Worm (Caenorhabditis elegans) whole organism, L1 larva: ENCODE results near the gene C06E4.1.

Experiments used
- elt-3 ChIP-seq, 6 experiments: fragments of 150-350 bp in 1 of 6; sonication (generic microtip); optimal IDR thresholded peaks; 2 replicates each; lab custom pipeline; 2017 to 2018; ENCODE audit warnings: missing biosample characterization in 6 of 6, missing genetic modification characterization in 6 of 6, inconsistent platforms in 1 of 6
- fkh-10 ChIP-seq: sonication (generic microtip); optimal IDR thresholded peaks from 2 replicates; lab custom pipeline; 2017; ENCODE audit warnings: missing biosample characterization, missing genetic modification reagents, missing genetic modification characterization
- isw-1 ChIP-seq: fragments of 200-800 bp; sonication (Bioruptor generic); IDR thresholded peaks from 2 replicates; pipeline ENCODE4 v1.3.6; 2022; ENCODE audit warnings: missing genetic modification characterization, missing compliant biosample characterization
- nhr-11 ChIP-seq: fragments of 150-350 bp; optimal IDR thresholded peaks from 2 replicates; lab custom pipeline; 2014; ENCODE audit warnings: missing biosample characterization, missing genetic modification characterization
- nhr-71 ChIP-seq: sonication (generic microtip); optimal IDR thresholded peaks from 2 replicates; lab custom pipeline; 2016; ENCODE audit warnings: mild to moderate bottlenecking, missing genetic modification characterization, moderate library complexity, missing compliant biosample characterization
- unc-62 ChIP-seq: fragments of 150-350 bp; optimal IDR thresholded peaks from 2 replicates; lab custom pipeline; 2014; ENCODE audit warnings: missing biosample characterization, missing genetic modification reagents, missing genetic modification characterization

DNA sequence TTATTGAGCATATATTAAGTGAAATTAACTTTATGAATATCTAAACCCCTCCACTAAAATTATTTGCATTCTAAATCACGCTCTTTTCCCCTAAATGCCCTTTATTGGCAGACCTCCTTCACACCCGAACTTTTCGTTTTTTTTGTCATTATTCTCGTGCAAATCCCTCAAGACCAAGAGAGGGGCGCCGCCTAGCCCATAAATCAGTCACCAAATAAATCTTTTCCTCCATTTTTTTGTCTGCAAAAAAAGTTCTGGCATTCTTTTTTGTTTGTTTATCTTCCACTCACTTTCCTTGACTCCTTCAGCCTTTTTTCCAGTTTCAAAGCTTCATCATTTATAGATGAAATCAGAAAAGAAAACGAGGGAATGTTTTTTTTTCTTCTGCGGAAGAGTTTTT lies 35.8 kb downstream of the C06E4.1 start:
- TF ChIP-seq isw-1 (GFP tag; lab: Robert Waterston, UW), result no peak
- TF ChIP-seq elt-3 (tag; optimal IDR thresholded peaks at IDR 0.05; lab: Kevin White, UChicago), result no peak
- TF ChIP-seq nhr-11 (tag; lab: Kevin White, UChicago), result no peak
- TF ChIP-seq fkh-10, result no peak
- no peak for TF ChIP-seq nhr-71
- no peak for TF ChIP-seq unc-62
